Worm (Caenorhabditis elegans): ENCODE data around the gene tag-10.

- TF ChIP-seq lin-13 (GFP tag; optimal IDR thresholded peaks at IDR 0.05) (no peak), zag-1 (tag; optimal IDR thresholded peaks at IDR 0.05) (no peak), ZK546.5 (tag; optimal IDR thresholded peaks at IDR 0.05) (no peak), snpc-4 (tag; optimal IDR thresholded peaks at IDR 0.05) (no peak), lin-11 (tag; optimal IDR thresholded peaks at IDR 0.05) (no peak), lsy-2 (tag; optimal IDR thresholded peaks at IDR 0.05) (no peak), nhr-237 (tag; optimal IDR thresholded peaks at IDR 0.05) (no peak)
Measured at ce11 chrII:13670707-13671295, 38.4 kb downstream of the tag-10 start.
